Worm (Caenorhabditis elegans): ENCODE data around the gene dhhc-4.

Gene dhhc-4

DNA sequence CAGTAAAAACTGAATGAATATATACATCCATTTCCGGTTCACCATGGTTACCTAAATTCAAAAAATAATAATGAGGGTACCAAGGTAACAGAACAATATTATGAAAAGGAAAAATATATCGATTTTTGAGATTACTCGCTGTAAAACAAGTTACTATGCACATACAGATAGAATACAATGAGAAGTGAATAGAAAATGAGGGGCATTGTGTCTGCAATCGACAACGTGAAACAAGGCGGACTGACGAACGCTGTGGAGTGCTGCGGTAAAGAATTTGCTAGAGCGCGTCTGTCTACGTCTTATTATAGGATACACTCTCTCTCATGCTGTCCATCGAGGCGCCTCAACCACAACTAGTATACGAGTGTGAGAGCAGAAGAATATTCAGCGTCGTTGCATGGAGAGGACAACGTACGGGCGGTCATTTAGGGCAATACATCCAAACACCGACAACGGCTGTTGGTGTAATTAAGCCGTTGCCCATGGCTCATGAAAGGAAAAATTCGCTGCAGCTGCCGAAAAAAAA, 50.4 kb downstream of the dhhc-4 start, which contains the start of gene cnx-1 (continued):
- TF ChIP-seq egl-27 (tag; optimal IDR thresholded peaks at IDR 0.05) (no peak), zag-1 (tag; optimal IDR thresholded peaks at IDR 0.05) (no peak), skn-1 (tag; optimal IDR thresholded peaks at IDR 0.05) (no peak), dmd-8 (GFP tag; IDR thresholded peaks at IDR 0.05) (no peak), R02D3.7 (tag; optimal IDR thresholded peaks at IDR 0.05) (no peak), F44E2.7 (GFP tag; IDR thresholded peaks at IDR 0.05) (0 out of 2 replicates have a peak, but pooled peaks have one; percentile 22), nhr-25 (tag; optimal IDR thresholded peaks at IDR 0.05; ENCODE audit: borderline replicate concordance, insufficient read depth) (no peak), aly-2 (tag; optimal IDR thresholded peaks at IDR 0.05) (no peak), hlh-11 (tag; optimal IDR thresholded peaks at IDR 0.05) (peak; percentile 16), dpl-1 (GFP tag; optimal IDR thresholded peaks at IDR 0.05) (no peak), ces-1 (GFP tag; optimal IDR thresholded peaks at IDR 0.05) (no peak), madf-5 (GFP tag; IDR thresholded peaks at IDR 0.05) (no peak), ZK337.2 (GFP tag; IDR thresholded peaks at IDR 0.05) (no peak), attf-4 (tag; optimal IDR thresholded peaks at IDR 0.05) (no peak), daf-12 (tag; optimal IDR thresholded peaks at IDR 0.05) (no peak), daf-8 (GFP tag; IDR thresholded peaks at IDR 0.05) (no peak), nhr-237 (tag; optimal IDR thresholded peaks at IDR 0.05) (no peak), mxl-3 (GFP tag; optimal IDR thresholded peaks at IDR 0.05) (peak; percentile 45), zip-2 (tag; optimal IDR thresholded peaks at IDR 0.05) (no peak), mdl-1 (tag; optimal IDR thresholded peaks at IDR 0.05) (peak in 1 of 2 experiments; percentile 31), hlh-30 (tag; optimal IDR thresholded peaks at IDR 0.05; ENCODE audit: insufficient read depth) (no peak), T26A8.4 (GFP tag; IDR thresholded peaks at IDR 0.05) (no peak), mes-2 (tag; optimal IDR thresholded peaks at IDR 0.05; ENCODE audit: poor library complexity, severe bottlenecking) (peak; percentile 41), ceh-44 (GFP tag; IDR thresholded peaks at IDR 0.05) (no peak), lin-15B (tag; optimal IDR thresholded peaks at IDR 0.05) (no peak), hif-1 (tag; optimal IDR thresholded peaks at IDR 0.05) (no peak), Y5F2A.4 (GFP tag; optimal IDR thresholded peaks at IDR 0.05) (no peak), dmd-9 (GFP tag; IDR thresholded peaks at IDR 0.05) (no peak), hmg-1.1 (GFP tag; IDR thresholded peaks at IDR 0.05) (no peak; the same call in none of the 2 replicates), lin-1 (GFP tag; IDR thresholded peaks at IDR 0.05) (no peak), unc-130 (GFP tag; optimal IDR thresholded peaks at IDR 0.05) (no peak), lin-29 (GFP tag; IDR thresholded peaks at IDR 0.05) (no peak), zfp-2 (tag; optimal IDR thresholded peaks at IDR 0.05) (no peak), daf-19 (GFP tag; conservative IDR thresholded peaks at IDR 0.05) (no peak), dve-1 (tag; optimal IDR thresholded peaks at IDR 0.05; ENCODE audit: insufficient read depth) (peak; percentile 22), ceh-20 (GFP tag; IDR thresholded peaks at IDR 0.05) (no peak), ctbp-1 (GFP tag; IDR thresholded peaks at IDR 0.05) (no peak), F26F4.8 (GFP tag; conservative IDR thresholded peaks at IDR 0.05) (no peak), nhr-11 (tag; optimal IDR thresholded peaks at IDR 0.05) (peak; percentile 30), nhr-6 (tag; optimal IDR thresholded peaks at IDR 0.05) (peak; percentile 63)
